Fruit fly (Drosophila melanogaster) whole organism, larva: ENCODE results near the gene CG7182.
A peak's percentile ranks its signal among the peaks of the same experiment; 100 is the strongest.

Source experiments
- noc ChIP-seq: fragments of 200-800 bp; sonication (Bioruptor generic); optimal IDR thresholded peaks from 3 replicates; lab custom pipeline; 2019; ENCODE audit warnings: missing biosample characterization, mild to moderate bottlenecking, missing genetic modification characterization, moderate library complexity

CG7182 gene

DNA sequence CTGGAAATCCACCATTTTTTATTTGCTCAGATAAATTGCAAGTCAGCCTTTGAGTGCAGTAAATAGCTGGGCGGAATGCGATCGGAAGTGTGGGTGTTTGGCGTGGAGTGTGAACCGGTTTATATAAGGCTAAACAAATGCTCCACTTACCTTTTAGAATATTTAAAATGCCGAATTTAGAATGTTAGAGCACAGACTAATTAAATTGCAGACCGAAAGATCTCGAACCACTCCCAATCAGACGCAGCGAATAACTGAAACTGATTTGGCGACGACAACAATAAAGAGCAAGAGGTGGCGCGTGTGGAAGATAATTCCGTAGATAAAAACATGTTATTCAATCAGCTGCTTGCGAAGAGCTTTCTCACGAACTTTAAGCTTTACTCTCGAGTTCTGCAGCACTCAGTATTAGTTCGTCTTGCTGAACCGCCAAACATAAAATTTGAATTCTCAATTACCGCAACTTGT is 14.5 kb upstream of the CG7182 start, which contains the start of gene Idh:
Gene Idh, minus strand, starts transcription at position 264 of the 468 bp plus-strand sequence.
- TF ChIP-seq noc (tag; lab: Kevin White, UChicago) = peak; percentile 61

- TF ChIP-seq noc (tag; lab: Kevin White, UChicago) = no peak
Observed at dm6 chr3L:8360063-8360642, 14.0 kb upstream of the CG7182 start.

- TF ChIP-seq noc (tag; lab: Kevin White, UChicago) = peak; percentile 60
Observed at dm6 chr3L:8358776-8359455, 12.7 kb upstream of the CG7182 start.

DNA sequence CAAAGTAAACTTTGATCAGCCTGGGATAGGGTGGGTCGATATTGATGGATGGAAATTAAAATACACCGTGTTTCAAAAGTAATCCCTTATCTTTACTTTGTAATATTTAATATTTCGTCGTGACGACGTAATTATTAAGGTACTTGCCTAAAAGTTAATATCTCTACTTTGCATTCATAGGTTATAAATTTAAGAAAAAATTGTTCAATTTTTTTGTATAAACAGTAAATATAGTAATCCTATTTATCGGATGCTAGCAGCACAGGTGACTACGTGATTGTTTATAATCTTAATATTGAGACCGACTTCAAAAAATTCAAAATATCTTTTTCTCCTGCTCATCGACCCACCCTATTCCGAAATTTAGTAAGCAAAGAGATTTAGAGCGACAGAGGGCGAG is 12.0 kb upstream of the CG7182 start:
- peak; percentile 27 for TF ChIP-seq noc (tag; lab: Kevin White, UChicago)

DNA sequence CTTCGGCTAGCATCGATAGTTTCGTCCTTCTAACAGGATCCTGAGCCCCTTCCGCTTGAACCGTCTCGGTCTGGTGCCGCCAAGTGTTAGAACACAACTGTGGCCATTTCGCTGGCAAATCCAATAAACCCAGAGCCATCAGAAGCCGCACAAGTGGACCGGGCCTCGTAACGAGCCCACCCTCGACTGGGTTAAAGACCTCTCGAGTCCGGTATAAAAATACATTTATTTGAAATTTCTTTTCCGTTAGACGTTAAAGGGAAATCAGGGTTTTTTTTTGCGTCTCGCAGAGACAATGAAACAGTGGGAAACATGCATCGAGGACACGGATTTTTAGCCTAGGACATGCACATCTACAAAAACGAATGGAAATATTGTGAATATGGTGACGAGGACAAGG is 10.0 kb upstream of the CG7182 start, which contains the start of gene Culd:
Gene Culd, minus strand, starts transcription at position 101 of the 400 bp plus-strand sequence.
- TF ChIP-seq noc (tag; lab: Kevin White, UChicago) = no peak

dm6 chr3L:8347346-8347745 is 1.2 kb upstream of the CG7182 start:
- TF ChIP-seq noc (tag; lab: Kevin White, UChicago) = no peak

DNA sequence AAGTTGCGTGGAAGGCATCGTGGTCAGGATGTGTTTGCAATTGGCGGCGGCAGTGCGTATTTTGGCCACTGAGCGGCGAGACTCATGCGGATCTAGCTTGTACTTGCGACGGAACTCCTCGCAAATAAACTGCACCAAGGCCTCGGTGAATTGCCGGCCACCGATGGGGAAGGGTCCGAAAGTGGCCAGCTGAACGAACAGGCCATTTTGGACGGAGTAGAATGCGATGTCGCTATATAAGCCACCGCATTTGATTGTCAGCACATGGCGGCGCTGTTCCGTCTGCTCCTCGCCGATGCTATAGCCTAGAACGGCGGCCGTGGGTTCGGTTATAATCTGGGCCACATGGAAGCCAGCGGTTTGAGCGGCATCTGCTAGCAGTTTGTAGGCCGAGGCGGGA is 1.0 kb downstream of the CG7182 start:
- no peak for TF ChIP-seq noc (tag; lab: Kevin White, UChicago)

DNA sequence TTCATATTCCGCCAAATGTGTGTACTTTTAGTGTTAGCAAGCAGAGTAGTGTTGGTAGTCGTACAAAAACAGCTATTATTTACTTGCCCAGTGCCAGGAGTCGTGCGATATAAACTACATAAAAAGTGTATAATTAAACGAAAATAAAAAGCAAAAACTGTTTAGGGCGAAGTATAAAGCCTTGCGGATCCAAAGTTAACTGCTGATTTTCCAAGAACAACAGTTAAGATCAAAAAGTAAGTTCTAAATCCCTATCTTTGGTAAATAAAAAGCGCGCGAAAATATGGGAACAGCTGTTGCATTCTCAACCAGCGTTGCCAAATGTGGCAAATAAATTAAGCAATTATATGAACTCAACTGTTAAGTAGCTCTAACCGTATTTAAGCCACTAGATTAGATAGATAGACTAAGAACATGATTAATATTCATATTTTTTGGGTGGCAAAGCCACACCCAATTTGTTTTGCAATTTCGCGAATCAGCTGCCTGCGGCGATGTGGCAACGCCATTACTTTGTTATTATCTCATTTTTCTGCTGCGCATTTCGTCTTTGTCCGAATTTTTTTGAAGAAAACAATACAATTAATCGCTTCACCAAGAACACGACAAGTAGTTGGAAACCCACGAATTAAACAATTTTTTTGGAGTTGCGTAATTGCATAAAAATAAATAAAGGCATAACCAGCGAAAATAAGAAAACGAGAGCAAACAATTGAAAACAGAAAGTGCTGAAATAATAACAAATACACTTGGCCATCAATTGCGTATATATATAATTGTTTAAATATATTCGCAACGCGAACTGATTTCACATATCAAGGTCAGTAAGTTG is 5.7 kb downstream of the CG7182 start, which contains the start of the genes Prim1 and CG7083:
Gene Prim1, plus strand, starts transcription at position 51 of the 832 bp plus-strand sequence.
Gene CG7083, plus strand, starts transcription at position 522 of the 832 bp plus-strand sequence.
- peak; percentile 18 for TF ChIP-seq noc (tag; lab: Kevin White, UChicago)

DNA sequence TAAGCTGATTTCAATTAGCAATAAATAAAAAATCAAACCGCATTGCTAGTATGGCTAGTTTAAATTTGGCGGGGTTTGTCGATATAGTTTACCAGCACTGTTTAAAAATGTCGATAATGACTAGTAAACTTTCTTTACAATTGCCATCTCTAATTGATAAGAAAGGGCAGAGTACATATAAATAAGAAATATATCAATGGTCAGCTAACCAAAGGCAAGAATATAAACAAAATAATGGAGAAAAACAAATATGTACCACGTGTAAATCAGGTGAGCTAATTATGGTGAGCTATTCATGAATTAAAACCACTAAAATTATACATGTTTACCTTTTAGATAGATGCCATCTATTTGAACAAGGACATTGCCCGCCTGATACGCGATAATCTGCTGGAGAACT is 7.3 kb downstream of the CG7182 start, which contains the start of gene Pex2:
Gene Pex2, plus strand, starts transcription at position 131 of the 400 bp plus-strand sequence.
- no peak for TF ChIP-seq noc (tag; lab: Kevin White, UChicago)

dm6 chr3L:8336372-8336771 is 9.8 kb downstream of the CG7182 start, which contains the start of gene Cpr66Cb:
Gene Cpr66Cb (plus strand): TSS chr3L:8336672.
- TF ChIP-seq noc (tag; lab: Kevin White, UChicago) = no peak

dm6 chr3L:8334338-8334737 is 11.8 kb downstream of the CG7182 start:
- no peak for TF ChIP-seq noc (tag; lab: Kevin White, UChicago)

DNA sequence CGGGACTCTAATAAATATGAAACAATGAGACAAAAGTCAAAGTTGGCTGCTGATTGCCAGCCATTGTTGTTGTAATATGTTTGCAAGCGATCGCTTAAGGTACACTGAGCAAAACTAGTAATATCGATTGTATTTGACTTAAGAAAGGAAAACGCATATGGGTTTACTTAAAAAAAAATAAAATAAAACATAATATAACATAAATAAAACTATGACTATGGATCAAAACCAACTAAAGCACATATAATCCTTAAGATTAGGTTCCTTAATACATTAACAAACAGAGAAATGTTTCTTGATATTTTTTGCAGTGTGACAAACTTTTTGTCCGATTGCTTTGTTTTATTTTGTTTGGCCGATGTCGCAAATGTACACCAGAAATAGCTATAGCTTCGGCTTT is 12.6 kb downstream of the CG7182 start:
- TF ChIP-seq noc (tag; lab: Kevin White, UChicago) = no peak

- no peak for TF ChIP-seq noc (tag; lab: Kevin White, UChicago)
Observed at dm6 chr3L:8331414-8331813, 14.8 kb downstream of the CG7182 start.

DNA sequence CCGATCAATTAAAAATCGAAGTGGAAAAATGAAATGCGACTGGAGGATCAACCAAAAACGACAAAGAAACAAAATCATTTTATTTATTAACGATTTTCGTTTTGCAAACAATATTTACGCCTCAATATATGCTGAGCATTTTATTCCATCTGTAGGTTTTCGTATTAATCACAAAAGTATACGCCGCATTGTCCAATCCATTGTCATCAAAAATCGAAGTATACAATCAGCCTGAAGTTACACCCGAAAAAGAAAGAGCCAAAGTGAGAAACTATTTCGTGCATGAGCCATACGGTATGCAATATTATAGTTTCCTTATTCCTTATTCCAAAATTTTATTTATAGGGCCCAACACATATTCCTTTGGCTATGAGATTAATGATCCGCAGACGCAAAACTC is 17.2 kb downstream of the CG7182 start:
- TF ChIP-seq noc (tag; lab: Kevin White, UChicago) = no peak

- TF ChIP-seq noc (tag; lab: Kevin White, UChicago) = no peak
Observed at dm6 chr3L:8328283-8328682, 17.9 kb downstream of the CG7182 start, which contains the start of gene CG34462. Gene CG34462 (plus strand): TSS chr3L:8328583.

dm6 chr3L:8325559-8325958 is 20.6 kb downstream of the CG7182 start, which contains the start of gene CG34461:
Gene CG34461 (plus strand): TSS chr3L:8325859.
- no peak for TF ChIP-seq noc (tag; lab: Kevin White, UChicago)
